Fruit fly (Drosophila melanogaster): ENCODE data around the gene spen.

spen gene

dm6 chr2L:161453-162175, 2.8 kb downstream of the spen start (continued):
- TF ChIP-seq zfh1 (GFP tag; IDR thresholded peaks at IDR 0.05) (no peak), CG11398 (GFP tag; optimal IDR thresholded peaks at IDR 0.05) (peak; percentile 19), nmo (GFP tag; optimal IDR thresholded peaks at IDR 0.05) (no peak), trem (tag; optimal IDR thresholded peaks at IDR 0.05) (peak; percentile 20), CG1233 (GFP tag; optimal IDR thresholded peaks at IDR 0.05) (peak; percentile 16), CG3407 (GFP tag; optimal IDR thresholded peaks at IDR 0.05) (peak; percentile 100), row (GFP tag; IDR thresholded peaks at IDR 0.05) (no peak), cg (GFP tag; optimal IDR thresholded peaks at IDR 0.05) (peak; percentile 94), CG12299 (tag; optimal IDR thresholded peaks at IDR 0.05) (peak; percentile 64), CG6683 (GFP tag; optimal IDR thresholded peaks at IDR 0.05) (peak; percentile 33), BtbVII (GFP tag; optimal IDR thresholded peaks at IDR 0.05) (peak; percentile 52), CG9932 (GFP tag; IDR thresholded peaks at IDR 0.05) (no peak), Stat92E (GFP tag; optimal IDR thresholded peaks at IDR 0.05) (peak in 2 of 3 experiments; percentile 71 to 72), Pdp1 (GFP tag; optimal IDR thresholded peaks at IDR 0.05) (peak in 1 of 2 experiments; percentile 77), CG7271 (tag; optimal IDR thresholded peaks at IDR 0.05) (peak; percentile 34), sug (tag; optimal IDR thresholded peaks at IDR 0.05) (peak; percentile 72), exex (tag; optimal IDR thresholded peaks at IDR 0.05) (peak; percentile 48)

dm6 chr2L:162208-162607, 3.4 kb downstream of the spen start:
- no peak for TF ChIP-seq luna (GFP tag; optimal IDR thresholded peaks at IDR 0.05)
- TF ChIP-seq Fer2 (tag; optimal IDR thresholded peaks at IDR 0.05), result no peak
- no peak for TF ChIP-seq lmd (GFP tag; IDR thresholded peaks at IDR 0.05)
- peak; percentile 2 for TF ChIP-seq nmo (GFP tag; optimal IDR thresholded peaks at IDR 0.05)
- no peak for TF ChIP-seq chif (GFP tag; optimal IDR thresholded peaks at IDR 0.05)
- peak; percentile 35 for TF ChIP-seq gem (tag; optimal IDR thresholded peaks at IDR 0.05)
- TF ChIP-seq Sox102F (GFP tag; optimal IDR thresholded peaks at IDR 0.05), result peak; percentile 2
- peak; percentile 59 for TF ChIP-seq D19A (tag; optimal IDR thresholded peaks at IDR 0.05)
- no peak for TF ChIP-seq CG2116 (GFP tag; optimal IDR thresholded peaks at IDR 0.05)
- no peak for TF ChIP-seq CG18619 (GFP tag; optimal IDR thresholded peaks at IDR 0.05)
- TF ChIP-seq org-1 (GFP tag; optimal IDR thresholded peaks at IDR 0.05), result no peak
- TF ChIP-seq CG8944 (GFP tag; optimal IDR thresholded peaks at IDR 0.05), result no peak
- no peak for TF ChIP-seq CG7271 (tag; optimal IDR thresholded peaks at IDR 0.05)
- TF ChIP-seq CG18262 (tag; optimal IDR thresholded peaks at IDR 0.05), result peak; percentile 14
- TF ChIP-seq ERR (GFP tag; optimal IDR thresholded peaks at IDR 0.05), result no peak
- no peak for TF ChIP-seq CG9817 (tag; optimal IDR thresholded peaks at IDR 0.05)
- peak; percentile 11 for TF ChIP-seq dmrt11E (tag; optimal IDR thresholded peaks at IDR 0.05)
- TF ChIP-seq CG43689 (GFP tag; IDR thresholded peaks at IDR 0.05), result no peak
- TF ChIP-seq maf-S (GFP tag; optimal IDR thresholded peaks at IDR 0.05), result no peak
- TF ChIP-seq CG11398 (GFP tag; optimal IDR thresholded peaks at IDR 0.05), result no peak
- peak in 1 of 2 experiments; percentile 69 for TF ChIP-seq eve (GFP tag; optimal IDR thresholded peaks at IDR 0.05)
- no peak for TF ChIP-seq tll (GFP tag; optimal IDR thresholded peaks at IDR 0.05)
- TF ChIP-seq HLH54F (GFP tag; optimal IDR thresholded peaks at IDR 0.05), result no peak
